Worm (Caenorhabditis elegans) whole organism, midembryonic: Measurements from ENCODE around the gene nuo-3.
A peak's percentile ranks its signal among the peaks of the same experiment; 100 is the strongest.

Source experiments
- T22C8.4 ChIP-seq: fragments of 200-800 bp; sonication (Bioruptor generic); IDR thresholded peaks from 2 replicates; pipeline ENCODE4 v1.3.6; 2022; ENCODE audit warnings: missing genetic modification characterization, missing compliant biosample characterization
- cog-1 ChIP-seq: sonication (generic microtip); optimal IDR thresholded peaks from 2 replicates; lab custom pipeline; 2016; ENCODE audit warnings: missing genetic modification characterization, missing compliant biosample characterization
- flt-1 ChIP-seq: fragments of 200-800 bp; sonication (Bioruptor generic); IDR thresholded peaks from 2 replicates; pipeline ENCODE4 v1.3.6; 2022; ENCODE audit warnings: missing genetic modification characterization, missing compliant biosample characterization
- klf-2 ChIP-seq: fragments of 200-800 bp; sonication (Bioruptor generic); conservative IDR thresholded peaks from 2 replicates; pipeline ENCODE4 v1.3.6; 2022; ENCODE audit warnings: missing genetic modification reagents, missing genetic modification characterization, missing compliant biosample characterization
- med-1 ChIP-seq: sonication (generic microtip); optimal IDR thresholded peaks from 2 replicates; lab custom pipeline; 2017; ENCODE audit warnings: missing genetic modification characterization, mild to moderate bottlenecking, missing compliant biosample characterization, antibody characterized with exemption, missing genetic modification reagents; ENCODE audit not compliant: insufficient read depth
- ref-1 ChIP-seq: fragments of 200-800 bp; sonication (Bioruptor generic); conservative IDR thresholded peaks from 2 replicates; pipeline ENCODE4 v1.3.6; 2022; ENCODE audit warnings: missing genetic modification reagents, missing genetic modification characterization, missing compliant biosample characterization
- tab-1 ChIP-seq: fragments of 200-800 bp; sonication (Bioruptor generic); IDR thresholded peaks from 2 replicates; pipeline ENCODE4 v1.3.6; 2022; ENCODE audit warnings: missing genetic modification characterization, missing compliant biosample characterization
- ztf-23 ChIP-seq: fragments of 200-800 bp; sonication (Bioruptor generic); IDR thresholded peaks from 2 replicates; pipeline ENCODE4 v1.3.6; 2022; ENCODE audit warnings: missing genetic modification reagents, missing genetic modification characterization, missing compliant biosample characterization
- ztf-29 ChIP-seq: fragments of 200-800 bp; sonication (Bioruptor generic); IDR thresholded peaks from 2 replicates; pipeline ENCODE4 v1.3.6; 2022; ENCODE audit warnings: missing genetic modification reagents, missing genetic modification characterization, missing compliant biosample characterization

The nuo-3 gene

ce11 chrIV:14824201-14824600, 26.9 kb upstream of the nuo-3 start:
- no peak for TF ChIP-seq ztf-29 (GFP tag; lab: Robert Waterston, UW)
- no peak for TF ChIP-seq med-1
- TF ChIP-seq klf-2 (GFP tag; lab: Robert Waterston, UW): no peak
- peak; percentile 40; the same call in 1 of the 2 replicates for TF ChIP-seq T22C8.4 (GFP tag; lab: Robert Waterston, UW)
- no peak for TF ChIP-seq cog-1 (tag; lab: Kevin White, UChicago)

DNA sequence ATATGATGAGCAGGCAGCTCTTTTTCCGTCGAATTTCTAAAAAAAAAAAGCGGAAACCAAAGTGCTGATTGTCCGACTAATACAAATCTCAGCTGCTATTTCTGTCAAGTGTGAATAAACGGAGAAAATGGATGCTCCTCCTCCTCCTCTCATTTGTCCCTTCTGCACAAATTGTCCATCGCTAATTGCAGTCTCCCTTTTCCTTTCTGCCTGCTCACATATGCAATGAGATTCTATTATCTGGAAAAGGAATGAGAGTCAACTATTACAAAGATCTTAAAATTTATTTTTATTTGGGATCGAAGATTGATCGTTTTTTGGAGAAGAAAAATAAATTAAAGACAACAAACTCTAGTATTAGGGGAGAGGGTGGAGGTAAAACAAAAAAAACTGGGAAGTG, 24.9 kb upstream of the nuo-3 start:
- TF ChIP-seq flt-1 (GFP tag; lab: Robert Waterston, UW) (peak; percentile 14; the same call in 1 of the 2 replicates), med-1 (no peak)

ce11 chrIV:14816288-14816687, 18.9 kb upstream of the nuo-3 start, which contains the start of gene Y57G11C.46:
Y57G11C.46 (minus strand) TSS chrIV:14816388.
- TF ChIP-seq ref-1 (no peak), T22C8.4 (GFP tag; lab: Robert Waterston, UW) (no peak), med-1 (no peak), cog-1 (tag; lab: Kevin White, UChicago) (no peak), ztf-29 (GFP tag; lab: Robert Waterston, UW) (no peak), klf-2 (GFP tag; lab: Robert Waterston, UW) (no peak), ztf-23 (GFP tag; lab: Robert Waterston, UW) (no peak), flt-1 (GFP tag; lab: Robert Waterston, UW) (no peak)

ce11 chrIV:14806903-14807302, 9.6 kb upstream of the nuo-3 start, which contains the start of gene oig-5:
oig-5 (plus strand) TSS chrIV:14807203.
- TF ChIP-seq tab-1 (GFP tag; lab: Robert Waterston, UW) (no peak), flt-1 (GFP tag; lab: Robert Waterston, UW) (no peak), ref-1 (no peak), klf-2 (GFP tag; lab: Robert Waterston, UW) (no peak), cog-1 (tag; lab: Kevin White, UChicago) (no peak), ztf-23 (GFP tag; lab: Robert Waterston, UW) (no peak), ztf-29 (GFP tag; lab: Robert Waterston, UW) (no peak), med-1 (no peak), T22C8.4 (GFP tag; lab: Robert Waterston, UW) (no peak)

ce11 chrIV:14802316-14802715, 5.0 kb upstream of the nuo-3 start, which contains the start of gene Y57G11C.1142:
Y57G11C.1142 (plus strand) TSS chrIV:14802616.
- TF ChIP-seq med-1 (no peak), ref-1 (no peak), tab-1 (GFP tag; lab: Robert Waterston, UW) (no peak), flt-1 (GFP tag; lab: Robert Waterston, UW) (no peak), cog-1 (tag; lab: Kevin White, UChicago) (no peak), klf-2 (GFP tag; lab: Robert Waterston, UW) (no peak), ztf-23 (GFP tag; lab: Robert Waterston, UW) (no peak), ztf-29 (GFP tag; lab: Robert Waterston, UW) (no peak), T22C8.4 (GFP tag; lab: Robert Waterston, UW) (no peak)

DNA sequence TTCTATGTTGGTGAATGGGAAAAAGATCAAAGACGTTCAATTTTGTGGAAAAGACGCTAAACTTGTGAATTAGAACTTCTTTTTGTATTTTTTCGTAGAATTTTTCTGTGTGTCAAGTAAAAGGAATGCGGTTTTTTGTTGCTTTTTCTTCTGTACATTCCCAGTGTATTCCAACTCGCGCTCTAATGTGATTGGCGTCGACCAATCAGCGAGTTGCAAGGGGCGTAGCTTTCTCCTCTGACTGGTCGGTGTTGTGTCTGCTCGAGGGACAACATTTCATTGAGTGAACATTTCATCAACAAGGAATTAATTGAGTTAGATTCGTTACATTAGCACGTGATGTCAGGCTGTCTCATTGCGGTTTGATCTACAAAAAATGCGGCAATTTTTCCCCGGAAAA, 3.6 kb upstream of the nuo-3 start:
- no peak for TF ChIP-seq tab-1 (GFP tag; lab: Robert Waterston, UW)
- TF ChIP-seq klf-2 (GFP tag; lab: Robert Waterston, UW): no peak
- TF ChIP-seq cog-1 (tag; lab: Kevin White, UChicago): no peak
- TF ChIP-seq ref-1: no peak
- TF ChIP-seq flt-1 (GFP tag; lab: Robert Waterston, UW): no peak
- no peak for TF ChIP-seq med-1
- TF ChIP-seq ztf-23 (GFP tag; lab: Robert Waterston, UW): no peak
- no peak for TF ChIP-seq T22C8.4 (GFP tag; lab: Robert Waterston, UW)
- TF ChIP-seq ztf-29 (GFP tag; lab: Robert Waterston, UW): no peak

- no peak for TF ChIP-seq tab-1 (GFP tag; lab: Robert Waterston, UW)
Measured at ce11 chrIV:14799186-14799585, 1.8 kb upstream of the nuo-3 start, which contains the start of gene Y57G11C.14. Y57G11C.14 (plus strand) TSS chrIV:14799311.

ce11 chrIV:14797849-14798248, 505 bp upstream of the nuo-3 start, which contains the start of gene arl-8:
arl-8 (plus strand) TSS chrIV:14798149.
- TF ChIP-seq med-1 (no peak), ref-1 (no peak), cog-1 (tag; lab: Kevin White, UChicago) (no peak)

DNA sequence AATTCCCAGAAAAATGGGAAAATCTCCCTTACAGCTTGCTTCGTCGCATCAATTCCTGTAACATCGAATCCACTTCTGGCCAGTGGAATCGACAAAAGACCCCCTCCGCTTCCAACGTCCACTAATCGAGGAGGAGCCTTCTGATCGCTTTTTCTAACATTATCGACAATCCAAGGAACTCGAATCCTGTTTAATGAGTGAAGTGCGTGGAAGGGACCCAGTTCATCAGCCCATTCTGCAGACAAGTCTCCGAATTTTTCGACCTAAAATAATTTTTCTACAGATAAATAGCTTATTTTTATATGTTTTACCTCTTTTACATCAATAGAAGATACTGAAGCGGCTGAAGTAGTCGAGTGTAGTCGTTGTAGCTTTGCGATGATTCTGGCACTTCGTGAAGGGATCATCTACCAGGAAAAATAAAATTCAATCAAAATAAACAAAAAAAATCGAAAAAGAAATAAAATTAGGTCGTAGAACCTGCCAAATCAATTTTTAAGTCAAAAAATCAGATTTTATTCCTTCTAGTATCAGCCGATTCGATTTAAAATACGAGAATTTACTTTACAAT, 1.3 kb downstream of the nuo-3 start, which contains the start of gene coq-3:
coq-3 (minus strand) TSS at position 407 of the 571 bp plus-strand sequence.
- TF ChIP-seq ref-1 (no peak), klf-2 (GFP tag; lab: Robert Waterston, UW) (no peak), ztf-23 (GFP tag; lab: Robert Waterston, UW) (no peak), tab-1 (GFP tag; lab: Robert Waterston, UW) (no peak), ztf-29 (GFP tag; lab: Robert Waterston, UW) (no peak), cog-1 (tag; lab: Kevin White, UChicago) (no peak), med-1 (no peak), flt-1 (GFP tag; lab: Robert Waterston, UW) (no peak), T22C8.4 (GFP tag; lab: Robert Waterston, UW) (no peak)

- no peak for TF ChIP-seq ref-1
- no peak for TF ChIP-seq tab-1 (GFP tag; lab: Robert Waterston, UW)
- TF ChIP-seq T22C8.4 (GFP tag; lab: Robert Waterston, UW): peak; percentile 86
- peak; percentile 78; the same call in 1 of the 2 replicates for TF ChIP-seq ztf-29 (GFP tag; lab: Robert Waterston, UW)
- no peak for TF ChIP-seq flt-1 (GFP tag; lab: Robert Waterston, UW)
- TF ChIP-seq ztf-23 (GFP tag; lab: Robert Waterston, UW): no peak
- TF ChIP-seq cog-1 (tag; lab: Kevin White, UChicago): peak; percentile 54
- TF ChIP-seq klf-2 (GFP tag; lab: Robert Waterston, UW): no peak
- no peak for TF ChIP-seq med-1
Measured at ce11 chrIV:14793900-14794624, 3.3 kb downstream of the nuo-3 start.
